Worm (Caenorhabditis elegans): ENCODE results near the gene set-6.

Gene set-6

ce11 chrX:11937343-11937935 lies 37.0 kb downstream of the set-6 start:
- TF ChIP-seq pag-3 (tag; optimal IDR thresholded peaks at IDR 0.05; ENCODE audit: borderline replicate concordance, insufficient read depth) (no peak), lin-14 (GFP tag; optimal IDR thresholded peaks at IDR 0.05) (peak; percentile 96), sox-4 (tag; optimal IDR thresholded peaks at IDR 0.05) (peak; percentile 99), efl-3 (GFP tag; optimal IDR thresholded peaks at IDR 0.05) (peak; percentile 92), zip-4 (GFP tag; optimal IDR thresholded peaks at IDR 0.05) (peak; percentile 95), skn-1 (tag; optimal IDR thresholded peaks at IDR 0.05) (peak; percentile 99), elt-2 (tag; optimal IDR thresholded peaks at IDR 0.05) (peak; percentile 94), lin-39 (tag; optimal IDR thresholded peaks at IDR 0.05) (peak; percentile 98), fkh-8 (tag; optimal IDR thresholded peaks at IDR 0.05) (peak; percentile 95), pqm-1 (tag; optimal IDR thresholded peaks at IDR 0.05) (peak; percentile 80), hpl-2 (GFP tag; optimal IDR thresholded peaks at IDR 0.05) (peak; percentile 100), nhr-77 (tag; optimal IDR thresholded peaks at IDR 0.05) (peak; percentile 99), nhr-76 (tag; optimal IDR thresholded peaks at IDR 0.05) (peak; percentile 92), lin-15B (tag; optimal IDR thresholded peaks at IDR 0.05) (peak; percentile 6), blmp-1 (tag; optimal IDR thresholded peaks at IDR 0.05) (peak; percentile 55), lsy-2 (tag; optimal IDR thresholded peaks at IDR 0.05) (peak; percentile 94), nhr-12 (tag; optimal IDR thresholded peaks at IDR 0.05) (peak; percentile 81), tlp-1 (tag; optimal IDR thresholded peaks at IDR 0.05) (no peak), nhr-71 (tag; optimal IDR thresholded peaks at IDR 0.05) (peak; percentile 98), grh-1 (GFP tag; IDR thresholded peaks at IDR 0.05) (peak; percentile 96), elt-3 (tag; optimal IDR thresholded peaks at IDR 0.05) (peak in 5 of 6 experiments; percentile 92 to 99 (median 97)), nhr-85 (tag) (peak; percentile 97), nhr-237 (tag; optimal IDR thresholded peaks at IDR 0.05) (peak; percentile 97), dpl-1 (GFP tag; optimal IDR thresholded peaks at IDR 0.05) (peak; percentile 51 to 66 (median 58)), sptf-1 (tag; optimal IDR thresholded peaks at IDR 0.05) (no peak), nhr-11 (tag; optimal IDR thresholded peaks at IDR 0.05) (peak; percentile 99), jun-1 (tag; optimal IDR thresholded peaks at IDR 0.05) (peak; percentile 100), hlh-17 (GFP tag; optimal IDR thresholded peaks at IDR 0.05; ENCODE audit: borderline replicate concordance) (no peak), irx-1 (tag; optimal IDR thresholded peaks at IDR 0.05) (peak; percentile 98), swsn-7 (tag; optimal IDR thresholded peaks at IDR 0.05) (peak; percentile 98), C34B4.2 (tag; optimal IDR thresholded peaks at IDR 0.05) (no peak), unc-30 (tag; optimal IDR thresholded peaks at IDR 0.05) (peak; percentile 73), dsc-1 (tag; optimal IDR thresholded peaks at IDR 0.05) (peak; percentile 100), C16A3.4 (tag; optimal IDR thresholded peaks at IDR 0.05) (peak; percentile 99), ceh-82 (tag; optimal IDR thresholded peaks at IDR 0.05) (peak; percentile 99), snpc-4 (tag; optimal IDR thresholded peaks at IDR 0.05) (peak; percentile 87), ceh-90 (tag; optimal IDR thresholded peaks at IDR 0.05) (peak; percentile 54), tbx-2 (tag; optimal IDR thresholded peaks at IDR 0.05) (peak; percentile 98), unc-86 (tag; optimal IDR thresholded peaks at IDR 0.05) (peak; percentile 95), unc-62 (GFP tag; optimal IDR thresholded peaks at IDR 0.05) (no peak), snu-23 (GFP tag; optimal IDR thresholded peaks at IDR 0.05) (peak; percentile 100), mep-1 (tag; optimal IDR thresholded peaks at IDR 0.05) (peak; percentile 100), ama-1 (optimal IDR thresholded peaks at IDR 0.05) (no peak), ceh-63 (GFP tag; optimal IDR thresholded peaks at IDR 0.05) (peak; percentile 96), fos-1 (tag; optimal IDR thresholded peaks at IDR 0.05) (peak; percentile 99), unc-98 (GFP tag; IDR thresholded peaks at IDR 0.05) (peak; percentile 76), Y116A8C.19 (tag; optimal IDR thresholded peaks at IDR 0.05; ENCODE audit: borderline replicate concordance) (no peak), egl-27 (tag; optimal IDR thresholded peaks at IDR 0.05) (peak; percentile 81 to 98), nhr-28 (tag; optimal IDR thresholded peaks at IDR 0.05) (peak; percentile 73), nhr-84 (tag; optimal IDR thresholded peaks at IDR 0.05) (peak; percentile 73), nhr-20 (tag; optimal IDR thresholded peaks at IDR 0.05) (peak; percentile 98), fkh-4 (tag; optimal IDR thresholded peaks at IDR 0.05; ENCODE audit: borderline replicate concordance) (peak; percentile 92), mdl-1 (tag; optimal IDR thresholded peaks at IDR 0.05) (peak in 1 of 2 experiments; percentile 93)

Data from whole organism, L1 larva.